Fruit fly (Drosophila melanogaster) whole organism, embryonic: ENCODE data around the gene enc.

Experiments
- CG10366 ChIP-seq: fragments of 200-800 bp; sonication (Bioruptor generic); IDR thresholded peaks from 2 replicates; pipeline ENCODE4 v1.3.6; 2022; ENCODE audit warnings: missing biosample characterization, missing genetic modification characterization
- CG10462 ChIP-seq: fragments of 200-800 bp; sonication (Bioruptor generic); optimal IDR thresholded peaks from 2 replicates; lab custom pipeline; 2016; ENCODE audit warnings: missing biosample characterization, missing genetic modification characterization
- CG17912 ChIP-seq: fragments of 200-800 bp; sonication (Bioruptor generic); optimal IDR thresholded peaks from 2 replicates; lab custom pipeline; 2018; ENCODE audit warnings: missing biosample characterization, mild to moderate bottlenecking, missing genetic modification characterization
- CG5180 ChIP-seq: fragments of 200-800 bp; sonication (Bioruptor generic); optimal IDR thresholded peaks from 3 replicates; lab custom pipeline; 2017; ENCODE audit warnings: missing biosample characterization, missing genetic modification characterization, mild to moderate bottlenecking, moderate library complexity, missing genetic modification reagents
- CG7987 ChIP-seq: fragments of 200-800 bp; sonication (Bioruptor generic); optimal IDR thresholded peaks from 2 replicates; lab custom pipeline; 2018; ENCODE audit warnings: missing biosample characterization, mild to moderate bottlenecking, missing genetic modification characterization, moderate library complexity
- Dfd ChIP-seq, 2 experiments: fragments of >200 bp; optimal IDR thresholded peaks; 2 replicates each; lab custom pipeline; 2017; ENCODE audit warnings: missing biosample characterization in 2 of 2, missing genetic modification characterization in 2 of 2
- NK7.1 ChIP-seq: fragments of 200-800 bp; sonication (Bioruptor generic); optimal IDR thresholded peaks from 3 replicates; lab custom pipeline; 2016; ENCODE audit warnings: missing biosample characterization, missing genetic modification characterization
- esg ChIP-seq: fragments of 200-800 bp; sonication (Bioruptor generic); conservative IDR thresholded peaks from 2 replicates; pipeline ENCODE4 v1.3.6; 2022; ENCODE audit warnings: missing biosample characterization, missing genetic modification characterization
- ham ChIP-seq: fragments of 200-800 bp; sonication (Bioruptor generic); IDR thresholded peaks from 2 replicates; pipeline ENCODE4 v1.3.6; 2022; ENCODE audit warnings: missing biosample characterization, missing genetic modification characterization
- klu ChIP-seq: fragments of 200-800 bp; sonication (Bioruptor generic); IDR thresholded peaks from 2 replicates; pipeline ENCODE4 v1.3.6; 2022; ENCODE audit warnings: missing biosample characterization, missing genetic modification characterization
- repo ChIP-seq: fragments of 200-800 bp; sonication (Bioruptor generic); optimal IDR thresholded peaks from 2 replicates; lab custom pipeline; 2016; ENCODE audit warnings: missing biosample characterization, missing genetic modification characterization
- slp2 ChIP-seq: fragments of 200-800 bp; sonication (Bioruptor generic); optimal IDR thresholded peaks from 2 replicates; lab custom pipeline; 2016; ENCODE audit warnings: missing biosample characterization, missing genetic modification characterization
- zfh2 ChIP-seq: fragments of 200-800 bp; sonication (Bioruptor generic); optimal IDR thresholded peaks from 2 replicates; lab custom pipeline; 2016; ENCODE audit warnings: missing biosample characterization, missing genetic modification characterization

DNA sequence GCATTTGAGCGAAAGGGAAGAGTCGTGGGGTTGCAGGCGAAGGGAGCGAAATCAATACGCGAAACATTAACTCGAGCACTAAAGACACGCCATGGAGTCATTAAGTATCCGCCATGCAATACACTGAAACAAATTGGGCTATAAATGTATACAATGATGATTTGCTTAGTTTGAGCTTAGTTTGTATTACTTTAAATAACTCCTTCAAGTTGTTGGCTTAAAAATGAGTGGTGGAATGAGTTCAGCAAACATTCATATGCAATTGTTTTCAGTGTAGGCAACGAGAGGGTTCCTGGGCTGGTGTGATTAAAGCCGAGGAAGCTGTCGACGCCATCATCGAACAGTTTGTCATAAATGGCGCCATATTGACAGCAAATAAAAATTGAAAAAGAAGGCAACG, 20.8 kb upstream of the enc start:
- TF ChIP-seq slp2 (GFP tag; lab: Kevin White, UChicago) (no peak), esg (GFP tag; lab: Robert Waterston, UW) (no peak), CG5180 (GFP tag; lab: Kevin White, UChicago) (no peak), CG7987 (no peak), zfh2 (GFP tag; lab: Kevin White, UChicago) (no peak), klu (no peak), CG10462 (GFP tag; lab: Kevin White, UChicago) (no peak), Dfd (GFP tag; optimal IDR thresholded peaks at IDR 0.05; lab: Kevin White, UChicago) (no peak), CG17912 (GFP tag; lab: Kevin White, UChicago) (no peak), NK7.1 (no peak), repo (GFP tag; lab: Kevin White, UChicago) (no peak), CG10366 (GFP tag; lab: Robert Waterston, UW) (no peak), ham (GFP tag; lab: Robert Waterston, UW) (no peak)
